Fruit fly (Drosophila melanogaster) whole organism, embryonic: ENCODE results near the gene CG43221.

Experiments used
- Aef1 ChIP-seq: fragments of 200-800 bp; sonication (Bioruptor generic); IDR thresholded peaks from 3 replicates; pipeline ENCODE4 v1.3.6; 2022; ENCODE audit warnings: missing biosample characterization, missing genetic modification characterization
- CG10366 ChIP-seq: fragments of 200-800 bp; sonication (Bioruptor generic); IDR thresholded peaks from 2 replicates; pipeline ENCODE4 v1.3.6; 2022; ENCODE audit warnings: missing biosample characterization, missing genetic modification characterization
- CG10431 ChIP-seq: fragments of 200-800 bp; sonication (Bioruptor generic); optimal IDR thresholded peaks from 3 replicates; lab custom pipeline; 2018; ENCODE audit warnings: missing biosample characterization, mild to moderate bottlenecking, missing genetic modification characterization
- CG12071 ChIP-seq: fragments of 200-800 bp; sonication (Bioruptor generic); optimal IDR thresholded peaks from 3 replicates; lab custom pipeline; 2018; ENCODE audit warnings: missing biosample characterization, mild to moderate bottlenecking, missing genetic modification characterization
- CG12942 ChIP-seq: fragments of 200-800 bp; sonication (Bioruptor generic); optimal IDR thresholded peaks from 3 replicates; lab custom pipeline; 2016; ENCODE audit warnings: missing biosample characterization, missing genetic modification characterization
- CG16813 ChIP-seq: fragments of 200-800 bp; sonication (Bioruptor generic); IDR thresholded peaks from 3 replicates; pipeline ENCODE4 v1.3.6; 2022; ENCODE audit warnings: missing biosample characterization, missing genetic modification characterization; ENCODE audit not compliant: partially characterized antibody
- CG17385 ChIP-seq: fragments of 200-800 bp; sonication (Bioruptor generic); optimal IDR thresholded peaks from 3 replicates; lab custom pipeline; 2018; ENCODE audit warnings: missing biosample characterization, mild to moderate bottlenecking, missing genetic modification characterization
- CG18011 ChIP-seq: fragments of 200-800 bp; sonication (Bioruptor generic); optimal IDR thresholded peaks from 2 replicates; lab custom pipeline; 2017; ENCODE audit warnings: missing biosample characterization, missing genetic modification characterization, mild to moderate bottlenecking, moderate library complexity, missing genotype
- CG1832 ChIP-seq: fragments of 200-800 bp; sonication (Bioruptor generic); optimal IDR thresholded peaks from 2 replicates; lab custom pipeline; 2017; ENCODE audit warnings: missing biosample characterization, mild to moderate bottlenecking, missing genetic modification characterization, inconsistent platforms
- CG2678 ChIP-seq: fragments of 200-800 bp; sonication (Bioruptor generic); optimal IDR thresholded peaks from 3 replicates; lab custom pipeline; 2019; ENCODE audit warnings: missing biosample characterization, mild to moderate bottlenecking, missing genetic modification characterization, moderate library complexity
- CG30431 ChIP-seq: fragments of 200-800 bp; sonication (Bioruptor generic); optimal IDR thresholded peaks from 2 replicates; lab custom pipeline; 2017; ENCODE audit warnings: missing biosample characterization, missing genetic modification characterization
- CG33213 ChIP-seq: fragments of 200-800 bp; sonication (Bioruptor generic); optimal IDR thresholded peaks from 3 replicates; lab custom pipeline; 2016; ENCODE audit warnings: missing biosample characterization, missing genetic modification characterization
- CG43689 ChIP-seq: fragments of 200-800 bp; sonication (Bioruptor generic); IDR thresholded peaks from 2 replicates; pipeline ENCODE4 v1.3.6; 2022; ENCODE audit warnings: missing biosample characterization, missing genetic modification characterization
- CG4617 ChIP-seq: fragments of 200-800 bp; sonication (Bioruptor generic); optimal IDR thresholded peaks from 3 replicates; lab custom pipeline; 2016; ENCODE audit warnings: missing biosample characterization, missing genetic modification characterization, borderline replicate concordance
- CG4820 ChIP-seq: fragments of 200-800 bp; sonication (Bioruptor generic); optimal IDR thresholded peaks from 3 replicates; lab custom pipeline; 2016; ENCODE audit warnings: missing biosample characterization, missing genetic modification characterization
- CG6689 ChIP-seq: fragments of 200-800 bp; sonication (Bioruptor generic); IDR thresholded peaks from 2 replicates; pipeline ENCODE4 v1.3.6; 2022; ENCODE audit warnings: missing biosample characterization, missing genetic modification characterization
- CG7928 ChIP-seq: fragments of 200-800 bp; sonication (Bioruptor generic); optimal IDR thresholded peaks from 2 replicates; lab custom pipeline; 2017; ENCODE audit warnings: missing biosample characterization, mild to moderate bottlenecking, missing genetic modification characterization
- Chrac-16 ChIP-seq: fragments of 200-800 bp; sonication (Bioruptor generic); optimal IDR thresholded peaks from 3 replicates; lab custom pipeline; 2016; ENCODE audit warnings: missing biosample characterization, missing genetic modification characterization
- Dek ChIP-seq: fragments of 200-800 bp; sonication (Bioruptor generic); optimal IDR thresholded peaks from 3 replicates; lab custom pipeline; 2019; ENCODE audit warnings: missing biosample characterization, mild to moderate bottlenecking, missing genetic modification characterization, moderate library complexity
- Dll ChIP-seq: fragments of 200-800 bp; sonication (Bioruptor generic); IDR thresholded peaks from 4 replicates; pipeline ENCODE4 v1.3.6; 2022; ENCODE audit warnings: missing biosample characterization, missing genetic modification characterization; ENCODE audit not compliant: partially characterized antibody
- Fer2 ChIP-seq: fragments of 200-800 bp; sonication (Bioruptor generic); optimal IDR thresholded peaks from 2 replicates; lab custom pipeline; 2018; ENCODE audit warnings: missing biosample characterization, mild to moderate bottlenecking, missing genetic modification characterization, moderate library complexity
- HLH4C ChIP-seq: fragments of 200-800 bp; sonication (Bioruptor generic); IDR thresholded peaks from 3 replicates; pipeline ENCODE4 v1.3.6; 2022; ENCODE audit warnings: missing biosample characterization, missing genetic modification characterization; ENCODE audit not compliant: partially characterized antibody
- Max ChIP-seq: fragments of 200-800 bp; sonication (Bioruptor generic); optimal IDR thresholded peaks from 2 replicates; lab custom pipeline; 2016; ENCODE audit warnings: missing biosample characterization, mild to moderate bottlenecking, missing genetic modification characterization
- Nf-YA ChIP-seq: fragments of 200-800 bp; sonication (Bioruptor generic); IDR thresholded peaks from 2 replicates; pipeline ENCODE4 v1.3.6; 2022; ENCODE audit warnings: missing biosample characterization, missing genetic modification characterization
- Ravus ChIP-seq: fragments of 200-800 bp; sonication (Bioruptor generic); IDR thresholded peaks from 2 replicates; pipeline ENCODE4 v1.3.6; 2022; ENCODE audit warnings: missing biosample characterization, missing genetic modification characterization
- Six4 ChIP-seq: fragments of 200-800 bp; sonication (Bioruptor generic); optimal IDR thresholded peaks from 2 replicates; lab custom pipeline; 2016; ENCODE audit warnings: missing biosample characterization, missing genetic modification characterization
- ab ChIP-seq: fragments of 200-800 bp; sonication (Bioruptor generic); optimal IDR thresholded peaks from 2 replicates; lab custom pipeline; 2016; ENCODE audit warnings: missing biosample characterization, missing genetic modification characterization
- az2 ChIP-seq: fragments of 200-800 bp; sonication (Bioruptor generic); optimal IDR thresholded peaks from 3 replicates; lab custom pipeline; 2016; ENCODE audit warnings: missing biosample characterization, missing genetic modification characterization
- bowl ChIP-seq: fragments of 200-800 bp; sonication (Bioruptor generic); IDR thresholded peaks from 2 replicates; pipeline ENCODE4 v1.3.6; 2022; ENCODE audit warnings: missing biosample characterization, missing genetic modification characterization
- btn ChIP-seq: fragments of 200-800 bp; sonication (Bioruptor generic); optimal IDR thresholded peaks from 2 replicates; lab custom pipeline; 2016; ENCODE audit warnings: missing biosample characterization, missing genetic modification characterization
- cato ChIP-seq: fragments of 200-800 bp; sonication (Bioruptor generic); optimal IDR thresholded peaks from 2 replicates; lab custom pipeline; 2016; ENCODE audit warnings: missing biosample characterization, missing genetic modification characterization, borderline replicate concordance
- croc ChIP-seq: fragments of 200-800 bp; sonication (Bioruptor generic); conservative IDR thresholded peaks from 3 replicates; pipeline ENCODE4 v1.3.6; 2022; ENCODE audit warnings: missing biosample characterization, missing genetic modification characterization
- emc ChIP-seq: fragments of 200-800 bp; sonication (Bioruptor generic); optimal IDR thresholded peaks from 2 replicates; lab custom pipeline; 2016; ENCODE audit warnings: missing biosample characterization, missing genetic modification characterization
- eve ChIP-seq, 2 experiments: fragments of >200 bp; optimal IDR thresholded peaks; 2 replicates each; lab custom pipeline; 2017; ENCODE audit warnings: missing biosample characterization in 2 of 2, missing genetic modification characterization in 2 of 2
- gt ChIP-seq: fragments of 200-800 bp; sonication (Bioruptor generic); IDR thresholded peaks from 2 replicates; pipeline ENCODE4 v1.3.6; 2022; ENCODE audit warnings: missing biosample characterization, missing genetic modification characterization
- her ChIP-seq: fragments of 200-800 bp; sonication (Bioruptor generic); optimal IDR thresholded peaks from 2 replicates; lab custom pipeline; 2016; ENCODE audit warnings: missing biosample characterization, missing genetic modification characterization
- hth ChIP-seq: fragments of >200 bp; optimal IDR thresholded peaks from 2 replicates; lab custom pipeline; 2017; ENCODE audit warnings: inconsistent platforms
- ind ChIP-seq: fragments of 200-800 bp; sonication (Bioruptor generic); optimal IDR thresholded peaks from 3 replicates; lab custom pipeline; 2016; ENCODE audit warnings: missing biosample characterization, missing genetic modification characterization
- jing ChIP-seq: fragments of 200-800 bp; sonication (Bioruptor generic); optimal IDR thresholded peaks from 2 replicates; lab custom pipeline; 2018; ENCODE audit warnings: missing biosample characterization, mild to moderate bottlenecking, missing genetic modification characterization
- prd ChIP-seq, 3 experiments: fragments of >200 bp in 2 of 3; fragments of 200-800 bp in 1 of 3; sonication (Bioruptor generic) in 1 of 3; optimal IDR thresholded peaks in 2 of 3; IDR thresholded peaks in 1 of 3; 2 replicates in 2 of 3; 3 replicates in 1 of 3; pipeline versions ENCODE4 v1.3.6 to Lab custom; 2017 to 2022; ENCODE audit warnings: missing biosample characterization in 1 of 3, missing genetic modification characterization in 1 of 3
- pum ChIP-seq: fragments of 200-800 bp; sonication (Bioruptor generic); optimal IDR thresholded peaks from 2 replicates; lab custom pipeline; 2016; ENCODE audit warnings: missing biosample characterization, missing genetic modification characterization
- rib ChIP-seq: fragments of 200-800 bp; sonication (Bioruptor generic); IDR thresholded peaks from 2 replicates; pipeline ENCODE4 v1.3.6; 2022; ENCODE audit warnings: missing biosample characterization, missing genetic modification characterization
- sd ChIP-seq: fragments of 200-800 bp; sonication (Bioruptor generic); optimal IDR thresholded peaks from 3 replicates; lab custom pipeline; 2018; ENCODE audit warnings: missing biosample characterization, mild to moderate bottlenecking, missing genetic modification characterization, moderate library complexity
- seq ChIP-seq: fragments of 200-800 bp; sonication (Bioruptor generic); IDR thresholded peaks from 2 replicates; pipeline ENCODE4 v1.3.6; 2022; ENCODE audit warnings: missing biosample characterization, missing genetic modification characterization
- so ChIP-seq: fragments of 200-800 bp; sonication (Bioruptor generic); IDR thresholded peaks from 3 replicates; pipeline ENCODE4 v1.3.6; 2022; ENCODE audit warnings: missing biosample characterization, missing genetic modification characterization
- sug ChIP-seq: fragments of 200-800 bp; optimal IDR thresholded peaks from 2 replicates; lab custom pipeline; 2019; ENCODE audit warnings: missing biosample characterization, mild to moderate bottlenecking, missing genetic modification characterization, moderate library complexity
- tll ChIP-seq, 2 experiments: fragments of 200-800 bp in 1 of 2; fragments of >200 bp in 1 of 2; sonication (Bioruptor generic) in 1 of 2; optimal IDR thresholded peaks; 2 replicates each; lab custom pipeline; 2017 to 2019; ENCODE audit warnings: missing biosample characterization in 2 of 2, missing genetic modification characterization in 2 of 2, mild to moderate bottlenecking in 1 of 2, moderate library complexity in 1 of 2
- vfl ChIP-seq: fragments of 200-800 bp; sonication (Bioruptor generic); optimal IDR thresholded peaks from 2 replicates; lab custom pipeline; 2016; ENCODE audit warnings: missing biosample characterization, missing genetic modification characterization
- zf30C ChIP-seq: fragments of 200-800 bp; sonication (Bioruptor generic); optimal IDR thresholded peaks from 3 replicates; lab custom pipeline; 2018; ENCODE audit warnings: missing biosample characterization, mild to moderate bottlenecking, missing genetic modification characterization

CG43221 gene

dm6 chr2L:17472582-17473524 is 12.7 kb upstream of the CG43221 start, which contains the start of gene BicD (continued):
- TF ChIP-seq eve (GFP tag; optimal IDR thresholded peaks at IDR 0.05; lab: Kevin White, UChicago) (no peak), CG1832 (GFP tag; lab: Kevin White, UChicago) (no peak), Dll (peak; percentile 78), CG6689 (GFP tag; lab: Robert Waterston, UW) (no peak), hth (no peak), Ravus (no peak), seq (GFP tag; lab: Robert Waterston, UW) (no peak), HLH4C (GFP tag; lab: Robert Waterston, UW) (peak; percentile 80), CG4820 (GFP tag; lab: Kevin White, UChicago) (no peak), CG30431 (GFP tag; lab: Kevin White, UChicago) (no peak), CG12071 (GFP tag; lab: Kevin White, UChicago) (no peak), pum (GFP tag; lab: Kevin White, UChicago) (no peak), CG10366 (GFP tag; lab: Robert Waterston, UW) (0 out of 2 replicates have a peak, but pooled peaks have one; percentile 8), Aef1 (GFP tag; lab: Robert Waterston, UW) (0 out of 3 replicates have a peak, but pooled peaks have one; percentile 12), jing (GFP tag; lab: Kevin White, UChicago) (no peak), gt (GFP tag; lab: Robert Waterston, UW) (no peak), az2 (GFP tag; lab: Kevin White, UChicago) (no peak), CG10431 (peak; percentile 61), sug (tag; lab: Kevin White, UChicago) (peak; percentile 30), rib (GFP tag; lab: Robert Waterston, UW) (no peak), Nf-YA (GFP tag; lab: Robert Waterston, UW) (no peak), ind (GFP tag; lab: Kevin White, UChicago) (no peak), prd (optimal IDR thresholded peaks at IDR 0.05; lab: Kevin White, UChicago) (no peak), prd (GFP tag; IDR thresholded peaks at IDR 0.05; lab: Robert Waterston, UW) (no peak), CG16813 (GFP tag; lab: Robert Waterston, UW) (peak; percentile 66), CG4617 (GFP tag; lab: Kevin White, UChicago) (peak; percentile 38), vfl (GFP tag; lab: Kevin White, UChicago) (no peak), sd (tag; lab: Kevin White, UChicago) (peak; percentile 98), CG43689 (no peak), emc (no peak), her (GFP tag; lab: Kevin White, UChicago) (no peak), tll (GFP tag; optimal IDR thresholded peaks at IDR 0.05; lab: Kevin White, UChicago) (no peak), so (GFP tag; lab: Robert Waterston, UW) (no peak), ab (GFP tag; lab: Kevin White, UChicago) (no peak), CG17385 (peak; percentile 29), Dek (peak; percentile 24), zf30C (GFP tag; lab: Kevin White, UChicago) (no peak), Chrac-16 (GFP tag; lab: Kevin White, UChicago) (no peak), CG2678 (tag; lab: Kevin White, UChicago) (peak; percentile 29), Fer2 (tag; lab: Kevin White, UChicago) (no peak), CG7928 (peak; percentile 11), CG12942 (GFP tag; lab: Kevin White, UChicago) (no peak), cato (no peak), bowl (no peak), btn (GFP tag; lab: Kevin White, UChicago) (no peak), croc (GFP tag; lab: Robert Waterston, UW) (no peak), CG18011 (no peak), Max (GFP tag; lab: Kevin White, UChicago) (no peak), Six4 (GFP tag; lab: Kevin White, UChicago) (no peak), CG33213 (GFP tag; lab: Kevin White, UChicago) (no peak)
